Fruit fly (Drosophila melanogaster): ENCODE data around the gene Npc2d.

Gene Npc2d

DNA sequence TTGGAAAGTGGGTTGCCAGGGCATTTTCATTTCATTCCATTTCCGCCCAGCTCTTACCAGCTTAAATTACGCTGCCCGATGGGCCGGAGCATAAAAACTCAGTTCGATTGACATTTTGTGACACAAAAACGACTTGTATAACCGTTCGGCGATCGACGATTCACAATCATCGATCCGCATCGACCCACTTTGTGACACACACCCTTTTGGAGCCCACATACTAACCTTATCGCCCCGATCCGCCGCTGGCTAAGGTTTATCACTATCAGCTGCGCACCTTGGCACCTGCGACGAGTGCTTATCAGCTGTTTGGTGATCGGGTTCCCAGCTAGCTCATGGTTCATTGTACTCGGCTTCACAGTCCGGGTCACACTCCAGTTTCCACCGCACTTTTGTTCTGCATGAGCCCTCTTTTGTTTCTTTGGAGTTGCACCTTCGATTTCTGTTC is 43.5 kb upstream of the Npc2d start (continued):
- TF ChIP-seq CG1647 (GFP tag; optimal IDR thresholded peaks at IDR 0.05), result no peak
- no peak for TF ChIP-seq Abd-B (GFP tag; optimal IDR thresholded peaks at IDR 0.05)
- TF ChIP-seq CG11695 (GFP tag; IDR thresholded peaks at IDR 0.05), result no peak
- TF ChIP-seq wor (GFP tag; IDR thresholded peaks at IDR 0.05), result no peak
- no peak for TF ChIP-seq CG15696 (tag; optimal IDR thresholded peaks at IDR 0.05)
- no peak for TF ChIP-seq BEAF-32 (GFP tag; optimal IDR thresholded peaks at IDR 0.05)
- TF ChIP-seq fd102C (GFP tag; optimal IDR thresholded peaks at IDR 0.05), result no peak
- 0 out of 4 replicates have a peak, but pooled peaks have one; percentile 53 for TF ChIP-seq chinmo (GFP tag; IDR thresholded peaks at IDR 0.05; ENCODE audit: partially characterized antibody)
- no peak for TF ChIP-seq CG4617 (GFP tag; optimal IDR thresholded peaks at IDR 0.05; ENCODE audit: borderline replicate concordance)
- peak; percentile 15 for TF ChIP-seq kni (GFP tag; optimal IDR thresholded peaks at IDR 0.05)
- TF ChIP-seq E2f2 (GFP tag; IDR thresholded peaks at IDR 0.05), result no peak
- no peak for TF ChIP-seq CTCF (GFP tag; optimal IDR thresholded peaks at IDR 0.05)
- TF ChIP-seq hth (optimal IDR thresholded peaks at IDR 0.05), result no peak
- TF ChIP-seq Hand (GFP tag; optimal IDR thresholded peaks at IDR 0.05), result peak; percentile 19
- peak; percentile 16 for TF ChIP-seq CG15269 (tag; optimal IDR thresholded peaks at IDR 0.05)
- TF ChIP-seq knrl (GFP tag; IDR thresholded peaks at IDR 0.05; ENCODE audit: partially characterized antibody), result no peak
- peak; percentile 74 for TF ChIP-seq cwo (GFP tag; optimal IDR thresholded peaks at IDR 0.05)
- TF ChIP-seq CG8359 (GFP tag; optimal IDR thresholded peaks at IDR 0.05; ENCODE audit: borderline replicate concordance), result no peak
- no peak for TF ChIP-seq CG17328 (GFP tag; IDR thresholded peaks at IDR 0.05)
- TF ChIP-seq Sry-β (GFP tag; optimal IDR thresholded peaks at IDR 0.05), result no peak
- peak in 1 of 3 experiments; percentile 10 for TF ChIP-seq lola (GFP tag; optimal IDR thresholded peaks at IDR 0.05)
- no peak for TF ChIP-seq CG31441 (GFP tag; IDR thresholded peaks at IDR 0.05)
- peak; percentile 23; the same call in 1 of the 3 replicates for TF ChIP-seq row (GFP tag; IDR thresholded peaks at IDR 0.05)
- no peak for TF ChIP-seq CG2129 (GFP tag; IDR thresholded peaks at IDR 0.05; ENCODE audit: partially characterized antibody)
- no peak for TF ChIP-seq Hr51 (GFP tag; optimal IDR thresholded peaks at IDR 0.05)
- TF ChIP-seq Fer1 (GFP tag; optimal IDR thresholded peaks at IDR 0.05), result peak; percentile 31
- TF ChIP-seq CG12104 (GFP tag; optimal IDR thresholded peaks at IDR 0.05), result no peak
- no peak for TF ChIP-seq CHES-1-like (GFP tag; optimal IDR thresholded peaks at IDR 0.05)
- peak; percentile 36 for TF ChIP-seq ftz-f1 (GFP tag; optimal IDR thresholded peaks at IDR 0.05)
- TF ChIP-seq crol (GFP tag; IDR thresholded peaks at IDR 0.05), result peak; percentile 37; the same call in 1 of the 2 replicates
- no peak for TF ChIP-seq her (GFP tag; optimal IDR thresholded peaks at IDR 0.05)
- peak; percentile 61 for TF ChIP-seq Hey (tag; optimal IDR thresholded peaks at IDR 0.05)
- TF ChIP-seq CG5180 (GFP tag; optimal IDR thresholded peaks at IDR 0.05), result peak; percentile 31
- TF ChIP-seq schlank (tag; optimal IDR thresholded peaks at IDR 0.05), result peak; percentile 22

dm6 chr3R:10098296-10098675 is 42.4 kb upstream of the Npc2d start:
- TF ChIP-seq eyg (GFP tag; optimal IDR thresholded peaks at IDR 0.05) (no peak), Ptx1 (GFP tag; IDR thresholded peaks at IDR 0.05) (no peak), Dbx (GFP tag; IDR thresholded peaks at IDR 0.05) (0 out of 3 replicates have a peak, but pooled peaks have one; percentile 3), H15 (GFP tag; IDR thresholded peaks at IDR 0.05) (0 out of 3 replicates have a peak, but pooled peaks have one; percentile 2), Fer1 (GFP tag; optimal IDR thresholded peaks at IDR 0.05) (no peak), knrl (GFP tag; IDR thresholded peaks at IDR 0.05; ENCODE audit: partially characterized antibody) (no peak), CG17802 (tag; optimal IDR thresholded peaks at IDR 0.05) (no peak), yki (optimal IDR thresholded peaks at IDR 0.05) (no peak), lov (optimal IDR thresholded peaks at IDR 0.05) (no peak), lov (GFP tag; IDR thresholded peaks at IDR 0.05) (no peak), CG17328 (GFP tag; IDR thresholded peaks at IDR 0.05) (no peak), CG5245 (GFP tag; optimal IDR thresholded peaks at IDR 0.05) (no peak), Hr3 (GFP tag; optimal IDR thresholded peaks at IDR 0.05) (no peak), Sox100B (GFP tag; optimal IDR thresholded peaks at IDR 0.05) (peak; percentile 15), maf-S (GFP tag; optimal IDR thresholded peaks at IDR 0.05) (no peak), fd3F (GFP tag; optimal IDR thresholded peaks at IDR 0.05) (no peak), B-H1 (GFP tag; IDR thresholded peaks at IDR 0.05) (no peak), CG7556 (GFP tag; optimal IDR thresholded peaks at IDR 0.05) (peak; percentile 36), CG12942 (GFP tag; optimal IDR thresholded peaks at IDR 0.05) (no peak), CG12659 (GFP tag; optimal IDR thresholded peaks at IDR 0.05) (no peak), CG31365 (tag; optimal IDR thresholded peaks at IDR 0.05) (no peak)
